Fruit fly (Drosophila melanogaster) Kc167 (cell line): Measurements from ENCODE around the gene ssh.

Experiments
- Myc ChIP-seq: fragments of >200 bp; optimal IDR thresholded peaks from 2 replicates; lab custom pipeline; 2017; ENCODE audit warnings: missing external identifiers
- Sin3A ChIP-seq: fragments of >200 bp; optimal IDR thresholded peaks from 2 replicates; lab custom pipeline; 2018; ENCODE audit warnings: missing external identifiers
- insv ChIP-seq: fragments of >200 bp; optimal IDR thresholded peaks from 3 replicates; lab custom pipeline; 2018; ENCODE audit warnings: missing external identifiers

- TF ChIP-seq Myc (lab: Kevin White, UChicago) (no peak), Sin3A (no peak), insv (lab: Kevin White, UChicago) (no peak)
Observed at dm6 chr3R:24944920-24945853, at the start of gene ssh, which contains the start of gene Nmnat.
